Fruit fly (Drosophila melanogaster) whole organism, adult: Measurements from ENCODE around the gene Fas3.

Source experiments
- CG14711 ChIP-seq: fragments of 200-800 bp; sonication (Bioruptor generic); optimal IDR thresholded peaks from 2 replicates; lab custom pipeline; 2018; ENCODE audit warnings: missing biosample characterization, mild to moderate bottlenecking, missing genetic modification characterization, moderate library complexity
- CG5204 ChIP-seq: fragments of 200-800 bp; sonication (Bioruptor generic); optimal IDR thresholded peaks from 2 replicates; lab custom pipeline; 2016; ENCODE audit warnings: missing biosample characterization, missing genetic modification characterization
- CG7045 ChIP-seq: fragments of 200-800 bp; sonication (Bioruptor generic); optimal IDR thresholded peaks from 2 replicates; lab custom pipeline; 2017; ENCODE audit warnings: missing biosample characterization, mild to moderate bottlenecking, missing genetic modification characterization
- Hr96 ChIP-seq: fragments of 200-800 bp; sonication (Bioruptor generic); optimal IDR thresholded peaks from 2 replicates; lab custom pipeline; 2016; ENCODE audit warnings: missing biosample characterization, missing genetic modification characterization
- kay ChIP-seq: fragments of 200-800 bp; sonication (Bioruptor generic); peaks from one replicate; lab custom pipeline; 2016; ENCODE audit warnings: missing biosample characterization, missing genetic modification characterization, borderline replicate concordance

- no peak for TF ChIP-seq kay (GFP tag; lab: Kevin White, UChicago)
- TF ChIP-seq CG5204 (GFP tag; lab: Kevin White, UChicago): no peak
- no peak for TF ChIP-seq Hr96 (GFP tag; lab: Kevin White, UChicago)
- TF ChIP-seq CG7045 (GFP tag; lab: Kevin White, UChicago): no peak
- TF ChIP-seq CG14711 (tag; lab: Kevin White, UChicago): no peak
Observed at dm6 chr2L:18347950-18348349, 28.0 kb downstream of the Fas3 start.
